Fruit fly (Drosophila melanogaster) whole organism, pupa: ENCODE data around the gene CG1299.

Experiments
- CG8301 ChIP-seq: fragments of 200-800 bp; sonication (Bioruptor generic); optimal IDR thresholded peaks from 2 replicates; lab custom pipeline; 2018; ENCODE audit warnings: missing biosample characterization, mild to moderate bottlenecking, missing genetic modification characterization
- Ets98B ChIP-seq: fragments of 200-800 bp; sonication (Bioruptor generic); IDR thresholded peaks from 2 replicates; pipeline ENCODE4 v1.3.6; 2022; ENCODE audit warnings: missing biosample characterization, missing genetic modification characterization
- Pif1B ChIP-seq: fragments of 200-800 bp; sonication (Bioruptor generic); optimal IDR thresholded peaks from 3 replicates; lab custom pipeline; 2016; ENCODE audit warnings: missing biosample characterization, missing genetic modification characterization

dm6 chr3L:4128579-4128978, 19.9 kb upstream of the CG1299 start:
- TF ChIP-seq CG8301 (tag; lab: Kevin White, UChicago) (no peak), Pif1B (GFP tag; lab: Kevin White, UChicago) (no peak), Ets98B (GFP tag; lab: Robert Waterston, UW) (no peak)
